Worm (Caenorhabditis elegans) whole organism, L2 larva: ENCODE data around the gene F07A11.4.

ENCODE experiments used
- ZK546.5 ChIP-seq: sonication (generic microtip); optimal IDR thresholded peaks from 2 replicates; lab custom pipeline; 2017; ENCODE audit warnings: missing biosample characterization, missing genetic modification characterization
- ceh-16 ChIP-seq: fragments of 150-350 bp; optimal IDR thresholded peaks from 2 replicates; lab custom pipeline; 2014; ENCODE audit warnings: missing biosample characterization, missing genetic modification characterization
- egl-27 ChIP-seq: sonication (generic microtip); optimal IDR thresholded peaks from 3 replicates; lab custom pipeline; 2017; ENCODE audit warnings: missing biosample characterization, missing genetic modification reagents, missing genetic modification characterization
- elt-1 ChIP-seq: fragments of 150-350 bp; optimal IDR thresholded peaks from 2 replicates; lab custom pipeline; 2014; ENCODE audit warnings: missing biosample characterization, missing genetic modification characterization
- fos-1 ChIP-seq: fragments of 150-350 bp; optimal IDR thresholded peaks from 2 replicates; lab custom pipeline; 2014; ENCODE audit warnings: missing biosample characterization, missing genetic modification characterization
- lin-13 ChIP-seq: fragments of 150-350 bp; optimal IDR thresholded peaks from 2 replicates; lab custom pipeline; 2014; ENCODE audit warnings: missing biosample characterization, missing genetic modification reagents, missing genetic modification characterization
- lsy-2 ChIP-seq, 2 experiments: fragments of 150-350 bp in 1 of 2; sonication (generic microtip) in 1 of 2; optimal IDR thresholded peaks; 2 replicates each; lab custom pipeline; 2014 to 2017; ENCODE audit warnings: missing biosample characterization in 2 of 2, missing genetic modification characterization in 2 of 2
- nhr-25 ChIP-seq: fragments of 150-350 bp; sonication (generic microtip); optimal IDR thresholded peaks from 3 replicates; lab custom pipeline; 2014; ENCODE audit warnings: missing biosample characterization, missing genetic modification characterization
- skn-1 ChIP-seq: sonication (generic microtip); optimal IDR thresholded peaks from 2 replicates; lab custom pipeline; 2017; ENCODE audit warnings: missing biosample characterization, missing genetic modification characterization
- snpc-4 ChIP-seq: fragments of 150-350 bp; optimal IDR thresholded peaks from 2 replicates; lab custom pipeline; 2014; ENCODE audit warnings: missing biosample characterization, missing genetic modification characterization
- unc-39 ChIP-seq: fragments of 150-350 bp; optimal IDR thresholded peaks from 2 replicates; lab custom pipeline; 2014; ENCODE audit warnings: missing biosample characterization, missing genetic modification characterization
- unc-62 ChIP-seq: fragments of 150-350 bp; optimal IDR thresholded peaks from 2 replicates; lab custom pipeline; 2014; ENCODE audit warnings: missing biosample characterization, missing genetic modification reagents, missing genetic modification characterization

DNA sequence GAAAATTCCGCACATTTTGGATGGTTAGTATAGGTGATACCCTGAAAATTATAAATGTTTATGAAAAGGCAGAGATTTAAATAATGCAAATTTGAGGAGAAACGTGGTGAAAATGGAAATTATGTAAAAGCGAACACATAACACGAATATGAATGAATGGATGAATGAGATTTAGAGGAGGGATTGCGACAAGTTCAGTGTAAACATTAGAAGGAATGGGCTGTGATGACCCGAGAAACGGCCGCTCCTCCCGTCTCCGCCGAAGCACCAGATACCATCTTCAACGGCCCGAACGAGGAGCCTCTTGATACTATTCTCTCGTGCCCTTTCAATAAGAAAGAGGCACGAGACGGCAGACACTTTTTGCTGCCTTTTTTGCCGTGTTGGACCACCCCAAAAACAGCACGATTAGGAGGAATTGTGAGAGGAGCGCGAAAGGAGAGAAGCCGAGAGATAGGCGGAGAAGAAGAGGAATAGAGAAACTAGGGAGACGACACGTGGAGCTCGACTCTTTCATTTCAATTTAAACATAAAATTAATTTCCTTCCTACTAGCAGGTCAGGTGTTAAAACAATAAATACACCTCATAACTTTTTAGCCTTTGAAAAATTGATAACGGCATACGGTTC is 5.3 kb upstream of the F07A11.4 start, which contains the start of gene gfat-1:
- no peak for TF ChIP-seq ceh-16 (tag; lab: Kevin White, UChicago)
- no peak for TF ChIP-seq lsy-2 (tag; optimal IDR thresholded peaks at IDR 0.05; lab: Kevin White, UChicago)
- TF ChIP-seq unc-62, result no peak
- no peak for TF ChIP-seq fos-1 (tag; lab: Kevin White, UChicago)
- TF ChIP-seq nhr-25 (tag; lab: Kevin White, UChicago), result no peak
- TF ChIP-seq egl-27 (tag; lab: Kevin White, UChicago), result no peak
- TF ChIP-seq ZK546.5 (tag; lab: Kevin White, UChicago), result no peak
- no peak for TF ChIP-seq lin-13 (GFP tag; lab: Kevin White, UChicago)
- no peak for TF ChIP-seq elt-1 (tag; lab: Kevin White, UChicago)
- TF ChIP-seq unc-39 (tag; lab: Kevin White, UChicago), result no peak
- no peak for TF ChIP-seq snpc-4 (tag; lab: Kevin White, UChicago)
- no peak for TF ChIP-seq skn-1
